Fruit fly (Drosophila melanogaster) whole organism, wandering third instar larva: ENCODE measurements around the gene CG11369.
A peak's percentile ranks its signal among the peaks of the same experiment; 100 is the strongest.

Experiments used
- Abd-B ChIP-seq: fragments of >200 bp; optimal IDR thresholded peaks from 2 replicates; lab custom pipeline; 2017; ENCODE audit warnings: missing biosample characterization, missing genetic modification characterization
- CG32264 ChIP-seq: fragments of 200-800 bp; sonication (Bioruptor generic); optimal IDR thresholded peaks from 2 replicates; lab custom pipeline; 2016; ENCODE audit warnings: missing biosample characterization, missing genetic modification characterization
- CG9705 ChIP-seq: fragments of 200-800 bp; sonication (Bioruptor generic); optimal IDR thresholded peaks from 2 replicates; lab custom pipeline; 2018; ENCODE audit warnings: missing biosample characterization, mild to moderate bottlenecking, missing genetic modification characterization
- CrebA ChIP-seq: fragments of 200-800 bp; sonication (Bioruptor generic); optimal IDR thresholded peaks from 2 replicates; lab custom pipeline; 2016; ENCODE audit warnings: missing biosample characterization, mild to moderate bottlenecking, missing genetic modification characterization, borderline replicate concordance
- Dfd ChIP-seq: fragments of >200 bp; optimal IDR thresholded peaks from 2 replicates; lab custom pipeline; 2017; ENCODE audit warnings: missing biosample characterization, missing genetic modification characterization
- Dif ChIP-seq: fragments of 200-275, 200-300 bp; sonication (Bioruptor generic); optimal IDR thresholded peaks from 2 replicates; lab custom pipeline; 2018; ENCODE audit warnings: missing biosample characterization, missing genetic modification characterization; ENCODE audit not compliant: partially characterized antibody
- GATAd ChIP-seq: sonication (Bioruptor generic); optimal IDR thresholded peaks from 2 replicates; lab custom pipeline; 2016; ENCODE audit warnings: missing biosample characterization, missing genetic modification characterization
- HLH106 ChIP-seq: fragments of 200-800 bp; optimal IDR thresholded peaks from 3 replicates; lab custom pipeline; 2019; ENCODE audit warnings: missing biosample characterization, mild to moderate bottlenecking, missing genetic modification characterization, moderate library complexity
- Hnf4 ChIP-seq: fragments of 200-800 bp; sonication (Bioruptor generic); optimal IDR thresholded peaks from 2 replicates; lab custom pipeline; 2016; ENCODE audit warnings: missing biosample characterization, mild to moderate bottlenecking, missing genetic modification characterization
- Hr83 ChIP-seq: fragments of 200-300 bp; sonication (Bioruptor generic); optimal IDR thresholded peaks from 2 replicates; lab custom pipeline; 2016; ENCODE audit warnings: missing biosample characterization, mild to moderate bottlenecking, missing genetic modification characterization, moderate library complexity; ENCODE audit not compliant: poor library complexity, severe bottlenecking
- Jra ChIP-seq: sonication (Bioruptor generic); optimal IDR thresholded peaks from 2 replicates; lab custom pipeline; 2016; ENCODE audit warnings: missing biosample characterization, missing genetic modification characterization
- Myc ChIP-seq: fragments of >200 bp; optimal IDR thresholded peaks from 2 replicates; lab custom pipeline; 2017
- N ChIP-seq: fragments of >200 bp; optimal IDR thresholded peaks from 2 replicates; lab custom pipeline; 2018; ENCODE audit warnings: missing biosample characterization, missing external identifiers, missing genetic modification characterization
- OdsH ChIP-seq: fragments of 200-800 bp; sonication (Bioruptor generic); optimal IDR thresholded peaks from 2 replicates; lab custom pipeline; 2016; ENCODE audit warnings: missing biosample characterization, mild to moderate bottlenecking, missing genetic modification characterization
- Rel ChIP-seq, 2 experiments: fragments of 200-800 bp; sonication (Bioruptor generic) in 1 of 2; optimal IDR thresholded peaks; 2 replicates in 1 of 2; 3 replicates in 1 of 2; lab custom pipeline; 2016 to 2019; ENCODE audit warnings: mild to moderate bottlenecking in 2 of 2, missing biosample characterization in 2 of 2, missing genetic modification characterization in 2 of 2, moderate library complexity in 1 of 2
- Sp1 ChIP-seq: fragments of 200-800 bp; sonication (Bioruptor generic); optimal IDR thresholded peaks from 3 replicates; lab custom pipeline; 2019; ENCODE audit warnings: missing biosample characterization, mild to moderate bottlenecking, missing genetic modification characterization, moderate library complexity
- Vsx2 ChIP-seq: fragments of 200-300, 225-300 bp; sonication (Bioruptor generic); optimal IDR thresholded peaks from 2 replicates; lab custom pipeline; 2018; ENCODE audit warnings: missing biosample characterization, missing genetic modification characterization; ENCODE audit not compliant: partially characterized antibody
- br ChIP-seq: fragments of 200-800 bp; sonication (Bioruptor generic); optimal IDR thresholded peaks from 2 replicates; lab custom pipeline; 2016; ENCODE audit warnings: missing biosample characterization, missing genetic modification characterization
- brk ChIP-seq: fragments of 200-800 bp; sonication (Bioruptor generic); optimal IDR thresholded peaks from 2 replicates; lab custom pipeline; 2016; ENCODE audit warnings: missing biosample characterization, mild to moderate bottlenecking, missing genetic modification characterization
- dl ChIP-seq, 2 experiments: fragments of 175-275, 200-275 bp in 1 of 2; fragments of 200-275 bp in 1 of 2; sonication (Bioruptor generic); optimal IDR thresholded peaks; lab custom pipeline; 2018; ENCODE audit warnings: mild to moderate bottlenecking in 2 of 2, missing biosample characterization in 2 of 2, missing genetic modification characterization in 2 of 2, moderate library complexity in 2 of 2; ENCODE audit not compliant: partially characterized antibody in 2 of 2, insufficient read depth in 1 of 2
- dmrt93B ChIP-seq: fragments of 200-800 bp; sonication (Bioruptor generic); optimal IDR thresholded peaks from 2 replicates; lab custom pipeline; 2018; ENCODE audit warnings: missing biosample characterization, mild to moderate bottlenecking, missing genetic modification characterization
- dsf ChIP-seq: sonication (Bioruptor generic); optimal IDR thresholded peaks from 2 replicates; lab custom pipeline; 2016; ENCODE audit warnings: missing biosample characterization, missing genetic modification characterization, borderline replicate concordance
- ey ChIP-seq: fragments of 200-800 bp; sonication (Bioruptor generic); optimal IDR thresholded peaks from 2 replicates; lab custom pipeline; 2016; ENCODE audit warnings: missing biosample characterization, missing genetic modification characterization
- foxo ChIP-seq, 2 experiments: fragments of 200-800 bp; sonication (Bioruptor generic); optimal IDR thresholded peaks; 2 replicates in 1 of 2; 3 replicates in 1 of 2; lab custom pipeline; 2016 to 2017; ENCODE audit warnings: missing biosample characterization in 2 of 2, missing genetic modification characterization in 2 of 2
- fru ChIP-seq: fragments of 200-800 bp; sonication (Bioruptor generic); optimal IDR thresholded peaks from 3 replicates; lab custom pipeline; 2016; ENCODE audit warnings: missing biosample characterization, mild to moderate bottlenecking, missing genetic modification characterization
- h ChIP-seq: fragments of 200-800 bp; sonication (Bioruptor generic); optimal IDR thresholded peaks from 3 replicates; lab custom pipeline; 2016; ENCODE audit warnings: missing biosample characterization, mild to moderate bottlenecking, missing genetic modification characterization
- jim ChIP-seq: fragments of 175-275, 200-325 bp; sonication (Bioruptor generic); optimal IDR thresholded peaks from 2 replicates; lab custom pipeline; 2016; ENCODE audit warnings: missing biosample characterization, mild to moderate bottlenecking, missing genetic modification characterization
- pan ChIP-seq: fragments of >200 bp; optimal IDR thresholded peaks from 2 replicates; lab custom pipeline; 2017
- psq ChIP-seq: fragments of 200-800 bp; sonication (Bioruptor generic); optimal IDR thresholded peaks from 3 replicates; lab custom pipeline; 2017; ENCODE audit warnings: missing biosample characterization, mild to moderate bottlenecking, missing genetic modification characterization, moderate library complexity
- rgr ChIP-seq: fragments of 200-800 bp; sonication (Bioruptor generic); optimal IDR thresholded peaks from 3 replicates; lab custom pipeline; 2016; ENCODE audit warnings: missing biosample characterization, mild to moderate bottlenecking, missing genetic modification characterization
- sage ChIP-seq: fragments of 200-800 bp; sonication (Bioruptor generic); optimal IDR thresholded peaks from 2 replicates; lab custom pipeline; 2016; ENCODE audit warnings: missing biosample characterization, mild to moderate bottlenecking, missing genetic modification characterization
- sv ChIP-seq: fragments of 200-800 bp; sonication (Bioruptor generic); optimal IDR thresholded peaks from 3 replicates; lab custom pipeline; 2016; ENCODE audit warnings: missing biosample characterization, missing genetic modification characterization
- tai ChIP-seq: sonication (Bioruptor generic); optimal IDR thresholded peaks from 2 replicates; lab custom pipeline; 2016; ENCODE audit warnings: missing biosample characterization, missing genetic modification characterization
- usp ChIP-seq: fragments of >200 bp; optimal IDR thresholded peaks from 2 replicates; lab custom pipeline; 2017; ENCODE audit warnings: missing biosample characterization, missing genetic modification characterization
- woc ChIP-seq: sonication (Bioruptor generic); optimal IDR thresholded peaks from 2 replicates; lab custom pipeline; 2016; ENCODE audit warnings: missing biosample characterization, mild to moderate bottlenecking, missing genetic modification characterization

The CG11369 gene

DNA sequence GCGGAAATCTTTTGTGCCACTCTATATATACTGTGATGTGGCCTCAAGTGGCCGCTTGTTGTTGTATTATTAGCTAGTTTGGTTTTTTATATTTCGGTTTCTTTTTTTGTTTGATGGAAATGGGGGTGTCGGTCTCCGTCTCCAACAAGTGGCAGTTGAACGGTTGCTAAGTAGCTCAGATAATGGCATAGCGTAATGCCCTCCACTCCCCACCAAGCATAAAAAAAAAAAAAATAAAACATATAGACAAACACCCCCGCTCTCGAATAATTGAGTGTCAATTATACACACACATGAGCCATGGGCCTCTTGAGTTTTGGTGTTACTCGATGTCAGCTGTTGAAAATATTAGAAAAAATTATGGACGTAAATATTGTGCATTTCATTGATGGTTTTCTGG lies 43.3 kb downstream of the CG11369 start:
- TF ChIP-seq GATAd = no peak
- no peak for TF ChIP-seq foxo (GFP tag; optimal IDR thresholded peaks at IDR 0.05; lab: Kevin White, UChicago)
- no peak for TF ChIP-seq dl (GFP tag; optimal IDR thresholded peaks at IDR 0.05; lab: Kevin White, UChicago; ENCODE audit: insufficient read depth in 1 of 2, partially characterized antibody in 2 of 2)
- no peak for TF ChIP-seq Hr83 (GFP tag; lab: Kevin White, UChicago)
- TF ChIP-seq jim (GFP tag; lab: Kevin White, UChicago) = no peak
- no peak for TF ChIP-seq ey (GFP tag; lab: Kevin White, UChicago)
- TF ChIP-seq Vsx2 (GFP tag; lab: Kevin White, UChicago) = no peak
- no peak for TF ChIP-seq tai (GFP tag; lab: Kevin White, UChicago)
- TF ChIP-seq brk = no peak
- TF ChIP-seq usp (GFP tag; lab: Kevin White, UChicago) = no peak
- no peak for TF ChIP-seq HLH106
- TF ChIP-seq Abd-B (GFP tag; lab: Kevin White, UChicago) = no peak

DNA sequence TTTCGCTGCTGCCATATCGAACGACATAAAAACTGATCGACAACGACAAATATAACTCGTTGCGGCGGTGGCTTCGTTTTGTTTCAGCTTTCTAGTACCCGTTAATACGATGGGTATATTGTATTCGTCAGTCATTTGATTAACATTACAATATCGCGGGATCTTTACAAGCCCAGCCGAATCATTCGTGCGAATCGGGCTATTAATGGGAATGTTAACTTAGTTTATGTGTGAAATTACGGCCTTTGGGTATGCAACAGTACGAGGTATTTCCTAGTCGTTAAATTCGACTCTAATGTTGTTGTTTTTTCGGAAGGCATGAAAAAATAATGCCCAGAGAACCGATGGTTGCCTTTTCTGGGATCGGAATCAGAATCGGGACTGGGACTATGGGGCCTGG lies 44.1 kb downstream of the CG11369 start:
- TF ChIP-seq sage (GFP tag; lab: Kevin White, UChicago) (no peak), Myc (lab: Kevin White, UChicago) (no peak), fru (GFP tag; lab: Kevin White, UChicago) (peak; percentile 63), Rel (GFP tag; optimal IDR thresholded peaks at IDR 0.05; lab: Kevin White, UChicago) (no peak), Rel (tag; optimal IDR thresholded peaks at IDR 0.05; lab: Kevin White, UChicago) (no peak), sv (GFP tag; lab: Kevin White, UChicago) (peak; percentile 9), ey (GFP tag; lab: Kevin White, UChicago) (peak; percentile 60), GATAd (no peak), CrebA (no peak), Hr83 (GFP tag; lab: Kevin White, UChicago) (no peak), rgr (GFP tag; lab: Kevin White, UChicago) (peak; percentile 47), brk (no peak), woc (GFP tag; lab: Kevin White, UChicago) (peak; percentile 31), OdsH (GFP tag; lab: Kevin White, UChicago) (peak; percentile 27), Hnf4 (GFP tag; lab: Kevin White, UChicago) (no peak), dmrt93B (GFP tag; lab: Kevin White, UChicago) (peak; percentile 49), CG9705 (GFP tag; lab: Kevin White, UChicago) (no peak), psq (GFP tag; lab: Kevin White, UChicago) (no peak), CG32264 (GFP tag; lab: Kevin White, UChicago) (no peak), Dif (GFP tag; lab: Kevin White, UChicago) (no peak), Sp1 (peak; percentile 5), h (GFP tag; lab: Kevin White, UChicago) (peak; percentile 60), br (GFP tag; lab: Kevin White, UChicago) (peak; percentile 31), usp (GFP tag; lab: Kevin White, UChicago) (no peak), tai (GFP tag; lab: Kevin White, UChicago) (no peak), Dfd (GFP tag; lab: Kevin White, UChicago) (no peak), Vsx2 (GFP tag; lab: Kevin White, UChicago) (no peak), HLH106 (peak; percentile 70), foxo (GFP tag; optimal IDR thresholded peaks at IDR 0.05; lab: Kevin White, UChicago) (peak in 1 of 2 experiments; percentile 63), dsf (GFP tag; lab: Kevin White, UChicago) (no peak), N (no peak), pan (no peak)
- TF ChIP-seq, all 38 proteins: peak for 12

DNA sequence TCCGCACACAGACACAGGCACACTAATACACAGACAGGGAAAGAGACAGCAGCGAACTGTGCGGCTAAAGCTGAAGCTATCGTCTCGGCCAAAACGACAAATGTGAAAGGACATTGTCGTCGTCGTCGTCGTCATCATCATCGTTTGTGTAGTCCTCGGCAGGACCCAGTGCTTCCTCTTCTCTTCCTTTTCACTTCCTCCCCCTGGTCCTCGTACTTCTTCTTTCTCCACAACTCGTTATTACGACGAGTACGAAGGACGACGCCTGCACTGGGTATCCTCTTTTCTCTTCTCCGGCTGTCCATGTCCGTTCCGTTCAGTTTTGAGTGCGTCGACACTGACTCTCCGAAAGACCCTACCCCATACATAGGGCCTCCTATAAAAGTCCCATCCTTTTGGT lies 51.1 kb downstream of the CG11369 start:
- TF ChIP-seq OdsH (GFP tag; lab: Kevin White, UChicago) (no peak), dsf (GFP tag; lab: Kevin White, UChicago) (no peak), ey (GFP tag; lab: Kevin White, UChicago) (no peak), foxo (GFP tag; optimal IDR thresholded peaks at IDR 0.05; lab: Kevin White, UChicago) (no peak), Jra (GFP tag; lab: Kevin White, UChicago) (no peak), brk (no peak), pan (no peak), Rel (GFP tag; optimal IDR thresholded peaks at IDR 0.05; lab: Kevin White, UChicago) (no peak), Rel (tag; optimal IDR thresholded peaks at IDR 0.05; lab: Kevin White, UChicago) (no peak), Dif (GFP tag; lab: Kevin White, UChicago) (no peak), N (no peak), woc (GFP tag; lab: Kevin White, UChicago) (no peak)
- TF ChIP-seq, all 38 proteins: peak for 0
